Worm (Caenorhabditis elegans): Measurements from ENCODE around the gene F26D11.1.

DNA sequence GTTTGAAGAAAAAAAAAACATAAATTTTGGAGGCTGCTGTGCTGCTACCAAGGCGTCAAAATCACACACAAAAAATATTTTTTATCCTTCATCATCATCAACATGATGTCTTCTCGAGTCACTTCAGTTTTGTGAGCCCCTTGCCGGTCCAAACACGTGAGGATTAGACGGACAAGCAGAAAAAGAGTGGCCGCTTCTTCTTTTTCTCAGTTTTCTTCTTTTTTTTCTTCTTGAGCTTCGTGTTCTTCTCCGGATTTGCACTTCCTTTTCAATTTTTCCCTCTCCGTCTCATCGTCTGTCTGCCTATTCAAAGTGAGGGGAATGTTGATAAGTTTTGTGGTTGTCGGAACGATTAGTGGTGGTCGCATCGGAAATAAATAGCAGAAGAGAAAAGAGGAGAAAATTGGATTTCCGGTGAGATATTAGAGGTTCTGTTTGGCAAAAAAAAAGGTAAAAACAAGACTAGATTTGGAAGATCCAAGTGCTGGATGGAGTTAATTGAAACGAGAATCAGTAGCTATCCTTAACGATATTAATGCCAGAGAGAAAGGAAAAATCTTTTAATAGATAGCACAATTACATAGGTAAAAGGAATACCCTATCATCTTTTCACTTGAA, 866 bp upstream of the F26D11.1 start:
- TF ChIP-seq tbx-9 (tag; optimal IDR thresholded peaks at IDR 0.05; ENCODE audit: borderline replicate concordance) (no peak), ceh-91 (GFP tag; IDR thresholded peaks at IDR 0.05) (no peak), F39B2.1 (GFP tag; IDR thresholded peaks at IDR 0.05) (no peak), B0019.2 (GFP tag; conservative IDR thresholded peaks at IDR 0.05) (no peak), ztf-6 (GFP tag; IDR thresholded peaks at IDR 0.05) (no peak), mel-28 (tag; optimal IDR thresholded peaks at IDR 0.05; ENCODE audit: borderline replicate concordance) (no peak), unc-62 (GFP tag; optimal IDR thresholded peaks at IDR 0.05) (no peak), lag-1 (GFP tag; IDR thresholded peaks at IDR 0.05) (no peak), chd-7 (tag; optimal IDR thresholded peaks at IDR 0.05) (no peak)

Data from whole organism, young adult.